Fruit fly (Drosophila melanogaster): Measurements from ENCODE around the gene Oatp33Ea.

dm6 chr2L:12410679-12411078, 35.0 kb downstream of the Oatp33Ea start:
- TF ChIP-seq cnc (optimal IDR thresholded peaks at IDR 0.05): no peak
- no peak for TF ChIP-seq CG5204 (GFP tag; optimal IDR thresholded peaks at IDR 0.05)
- TF ChIP-seq CG12768 (GFP tag; optimal IDR thresholded peaks at IDR 0.05): no peak
- TF ChIP-seq CG14711 (tag; optimal IDR thresholded peaks at IDR 0.05): no peak
- no peak for TF ChIP-seq toe (GFP tag; optimal IDR thresholded peaks at IDR 0.05)
- no peak for TF ChIP-seq cic (GFP tag; optimal IDR thresholded peaks at IDR 0.05)
- TF ChIP-seq Hr96 (GFP tag; optimal IDR thresholded peaks at IDR 0.05): no peak
- TF ChIP-seq kay (GFP tag; ENCODE audit: borderline replicate concordance): no peak
- TF ChIP-seq ovo (GFP tag; optimal IDR thresholded peaks at IDR 0.05): no peak
- TF ChIP-seq CG11617 (GFP tag; optimal IDR thresholded peaks at IDR 0.05): no peak
